Fruit fly (Drosophila melanogaster): ENCODE measurements around the gene CG10646.
A peak's percentile ranks its signal among the peaks of the same experiment; 100 is the strongest.

Gene CG10646

DNA sequence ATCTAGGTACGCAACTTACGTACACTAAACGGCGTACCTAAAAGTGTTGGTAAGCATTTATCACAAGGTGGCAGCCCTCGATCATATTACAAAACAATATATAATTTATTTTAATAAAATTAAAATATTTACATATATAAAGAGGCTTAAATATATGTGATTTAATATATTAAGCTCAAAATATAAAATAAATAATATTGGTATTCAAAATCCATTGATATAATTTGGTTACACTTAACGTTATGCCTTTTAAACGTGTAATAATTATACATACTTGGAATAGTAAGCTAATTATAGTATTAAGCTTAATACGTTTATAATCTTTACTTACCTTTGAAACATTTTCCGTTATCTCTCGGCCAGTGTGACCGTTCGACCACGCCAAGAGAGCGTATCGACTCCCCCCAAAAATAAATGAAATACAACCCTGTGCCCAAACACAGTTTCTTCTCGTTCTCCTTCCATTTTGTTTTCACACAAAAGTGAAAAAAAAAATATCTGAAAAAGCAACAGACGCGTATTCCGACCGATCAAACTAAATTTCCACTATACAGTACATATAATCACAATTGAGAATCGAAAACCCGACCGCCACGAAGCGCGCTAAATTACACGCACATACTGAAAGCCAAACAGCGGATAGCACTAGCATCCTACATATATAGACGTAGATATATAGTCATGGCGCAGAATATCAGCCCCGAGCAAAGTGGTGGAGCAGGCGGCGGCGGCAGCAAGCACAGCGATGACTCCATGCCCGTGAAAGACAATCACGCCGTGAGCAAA lies at the start of gene CG10646, which contains the start of gene vih (continued):
- TF ChIP-seq Hmx (GFP tag; optimal IDR thresholded peaks at IDR 0.05) (no peak), H15 (GFP tag; IDR thresholded peaks at IDR 0.05) (0 out of 3 replicates have a peak, but pooled peaks have one; percentile 6), CG1602 (GFP tag; optimal IDR thresholded peaks at IDR 0.05) (peak; percentile 48), ab (GFP tag; optimal IDR thresholded peaks at IDR 0.05) (no peak), Gsc (GFP tag; IDR thresholded peaks at IDR 0.05) (no peak), sd (tag; optimal IDR thresholded peaks at IDR 0.05) (no peak), CG17186 (GFP tag; optimal IDR thresholded peaks at IDR 0.05) (no peak), HLH54F (GFP tag; optimal IDR thresholded peaks at IDR 0.05) (peak; percentile 30), Rx (GFP tag; IDR thresholded peaks at IDR 0.05) (no peak), Hsf (GFP tag; optimal IDR thresholded peaks at IDR 0.05) (peak; percentile 2), onecut (GFP tag; IDR thresholded peaks at IDR 0.05) (peak; percentile 58), h (optimal IDR thresholded peaks at IDR 0.05) (no peak), Rfx (GFP tag; IDR thresholded peaks at IDR 0.05) (peak; percentile 53), grau (tag; optimal IDR thresholded peaks at IDR 0.05) (peak; percentile 59), Atf-2 (GFP tag; optimal IDR thresholded peaks at IDR 0.05) (no peak), BtbVII (GFP tag; optimal IDR thresholded peaks at IDR 0.05) (peak; percentile 38), CG4707 (GFP tag; optimal IDR thresholded peaks at IDR 0.05) (no peak), zf30C (GFP tag; optimal IDR thresholded peaks at IDR 0.05) (peak; percentile 2), gcm2 (GFP tag; optimal IDR thresholded peaks at IDR 0.05) (no peak), HLH3B (GFP tag; IDR thresholded peaks at IDR 0.05) (0 out of 2 replicates have a peak, but pooled peaks have one; percentile 23), sima (GFP tag; optimal IDR thresholded peaks at IDR 0.05) (no peak), CG4404 (GFP tag; IDR thresholded peaks at IDR 0.05) (no peak), gsb (GFP tag; IDR thresholded peaks at IDR 0.05) (no peak), caup (GFP tag; optimal IDR thresholded peaks at IDR 0.05; ENCODE audit: severe bottlenecking) (peak; percentile 47), E2f2 (GFP tag; IDR thresholded peaks at IDR 0.05) (peak; percentile 49; the same call in 1 of the 2 replicates), CG2678 (tag; optimal IDR thresholded peaks at IDR 0.05) (peak; percentile 57), maf-S (GFP tag; optimal IDR thresholded peaks at IDR 0.05) (no peak), HHEX (GFP tag; optimal IDR thresholded peaks at IDR 0.05) (peak; percentile 58), CG16863 (GFP tag; optimal IDR thresholded peaks at IDR 0.05) (no peak), CG17359 (tag; optimal IDR thresholded peaks at IDR 0.05) (peak; percentile 76), CG14860 (GFP tag; IDR thresholded peaks at IDR 0.05; ENCODE audit: partially characterized antibody) (no peak), CG8765 (GFP tag; IDR thresholded peaks at IDR 0.05) (no peak), scrt (GFP tag; optimal IDR thresholded peaks at IDR 0.05) (no peak), zen2 (GFP tag; IDR thresholded peaks at IDR 0.05; ENCODE audit: partially characterized antibody) (no peak), tgo (GFP tag; IDR thresholded peaks at IDR 0.05) (no peak), CG8290 (GFP tag; optimal IDR thresholded peaks at IDR 0.05) (peak; percentile 43), CG8290 (tag; optimal IDR thresholded peaks at IDR 0.05) (no peak), D (optimal IDR thresholded peaks at IDR 0.05) (no peak), D (GFP tag; optimal IDR thresholded peaks at IDR 0.05) (peak; percentile 37), CG4360 (GFP tag; IDR thresholded peaks at IDR 0.05) (no peak), D19B (GFP tag; optimal IDR thresholded peaks at IDR 0.05) (no peak), hth (optimal IDR thresholded peaks at IDR 0.05) (no peak), CG12104 (GFP tag; optimal IDR thresholded peaks at IDR 0.05) (peak; percentile 42), da (GFP tag; optimal IDR thresholded peaks at IDR 0.05) (no peak), trem (tag; optimal IDR thresholded peaks at IDR 0.05) (peak; percentile 96), CG7786 (GFP tag; optimal IDR thresholded peaks at IDR 0.05) (no peak), Jarid2 (GFP tag; optimal IDR thresholded peaks at IDR 0.05) (no peak), nerfin-2 (GFP tag; IDR thresholded peaks at IDR 0.05; ENCODE audit: partially characterized antibody) (no peak), BEAF-32 (GFP tag; optimal IDR thresholded peaks at IDR 0.05) (peak; percentile 50), CG7372 (GFP tag; IDR thresholded peaks at IDR 0.05) (no peak), twi (tag; optimal IDR thresholded peaks at IDR 0.05) (no peak)
